Worm (Caenorhabditis elegans): ENCODE data around the gene C09B9.2.

- no peak for TF ChIP-seq him-1 (tag; optimal IDR thresholded peaks at IDR 0.05)
- no peak for TF ChIP-seq W03F9.2 (tag; optimal IDR thresholded peaks at IDR 0.05)
These were observed 16.9 kb upstream of the C09B9.2 start, which contains the start of gene srm-1 for ce11 chrIV:5012241-5012640.

Data from whole organism, L4/young adult.